Fruit fly (Drosophila melanogaster) Kc167 (cell line): Measurements from ENCODE around the gene kud.

ENCODE experiments used
- Sin3A ChIP-seq: fragments of >200 bp; optimal IDR thresholded peaks from 2 replicates; lab custom pipeline; 2018; ENCODE audit warnings: missing external identifiers
- ttk ChIP-seq: sonication (Bioruptor generic); optimal IDR thresholded peaks from 2 replicates; lab custom pipeline; 2017; ENCODE audit warnings: missing external identifiers

DNA sequence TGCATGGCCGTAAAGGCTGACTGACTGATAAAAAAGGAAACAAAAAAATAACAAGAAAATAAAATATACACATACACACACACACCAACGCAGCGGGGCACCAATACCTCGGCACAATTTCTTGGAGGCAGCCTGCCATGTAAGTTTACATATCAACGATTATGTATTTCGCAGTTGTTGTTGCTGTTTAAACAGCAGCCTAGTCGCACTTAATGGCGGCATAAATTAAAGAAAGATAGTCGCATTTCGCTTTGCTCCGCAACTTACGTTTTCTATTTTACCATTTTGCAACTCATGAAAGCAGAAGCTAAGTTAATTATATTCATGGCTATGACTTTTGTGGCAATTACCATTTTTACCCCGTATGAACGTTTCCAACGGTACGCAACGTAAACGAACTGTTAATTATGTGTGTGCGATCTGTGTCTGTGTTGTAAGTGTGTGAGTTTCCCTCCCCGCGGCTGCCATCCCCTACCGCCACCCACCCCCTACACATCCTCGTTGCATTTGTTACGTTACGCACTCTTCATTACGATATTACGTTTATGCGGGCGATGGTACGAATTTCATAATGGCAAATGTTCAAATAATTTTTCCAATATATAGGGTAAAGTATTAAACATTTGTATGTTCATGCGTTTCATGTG is 9.7 kb upstream of the kud start:
- TF ChIP-seq ttk (lab: Kevin White, UChicago) (no peak), Sin3A (lab: Kevin White, UChicago) (no peak)
